Fruit fly (Drosophila melanogaster) whole organism, embryonic: Measurements from ENCODE around the gene CG8960.

Source experiments
- B-H2 ChIP-seq: fragments of 200-800 bp; sonication (Bioruptor generic); optimal IDR thresholded peaks from 2 replicates; lab custom pipeline; 2018; ENCODE audit warnings: missing biosample characterization, mild to moderate bottlenecking, missing genetic modification characterization
- Bgb ChIP-seq: fragments of 200-800 bp; sonication (Bioruptor generic); IDR thresholded peaks from 2 replicates; pipeline ENCODE4 v1.3.6; 2022; ENCODE audit warnings: missing biosample characterization, missing genetic modification characterization; ENCODE audit not compliant: partially characterized antibody
- CG11695 ChIP-seq: fragments of 200-800 bp; sonication (Bioruptor generic); IDR thresholded peaks from 3 replicates; pipeline ENCODE4 v1.3.6; 2022; ENCODE audit warnings: missing biosample characterization, missing genetic modification characterization
- CG12942 ChIP-seq: fragments of 200-800 bp; sonication (Bioruptor generic); optimal IDR thresholded peaks from 3 replicates; lab custom pipeline; 2016; ENCODE audit warnings: missing biosample characterization, missing genetic modification characterization
- CG13424 ChIP-seq: fragments of 200-800 bp; sonication (Bioruptor generic); optimal IDR thresholded peaks from 2 replicates; lab custom pipeline; 2019; ENCODE audit warnings: missing biosample characterization, mild to moderate bottlenecking, missing genetic modification characterization, moderate library complexity
- CG13775 ChIP-seq: fragments of 200-800 bp; sonication (Bioruptor generic); optimal IDR thresholded peaks from 3 replicates; lab custom pipeline; 2017; ENCODE audit warnings: missing biosample characterization, mild to moderate bottlenecking, missing genetic modification characterization
- CG14441 ChIP-seq: fragments of 200-800 bp; sonication (Bioruptor generic); IDR thresholded peaks from 2 replicates; pipeline ENCODE4 v1.3.6; 2022; ENCODE audit warnings: missing biosample characterization, missing genetic modification characterization
- CG17385 ChIP-seq: fragments of 200-800 bp; sonication (Bioruptor generic); optimal IDR thresholded peaks from 3 replicates; lab custom pipeline; 2018; ENCODE audit warnings: missing biosample characterization, mild to moderate bottlenecking, missing genetic modification characterization
- CG17802 ChIP-seq: fragments of 200-800 bp; sonication (Bioruptor generic); optimal IDR thresholded peaks from 2 replicates; lab custom pipeline; 2018; ENCODE audit warnings: missing biosample characterization, mild to moderate bottlenecking, missing genetic modification characterization, moderate library complexity
- CG2712 ChIP-seq: fragments of 200-800 bp; optimal IDR thresholded peaks from 3 replicates; lab custom pipeline; 2019; ENCODE audit warnings: missing biosample characterization, mild to moderate bottlenecking, missing genetic modification characterization, moderate library complexity
- CG30020 ChIP-seq: fragments of 200-800 bp; optimal IDR thresholded peaks from 2 replicates; lab custom pipeline; 2019; ENCODE audit warnings: missing biosample characterization, mild to moderate bottlenecking, missing genetic modification characterization, moderate library complexity
- CG3065 ChIP-seq: fragments of 200-800 bp; sonication (Bioruptor generic); optimal IDR thresholded peaks from 2 replicates; lab custom pipeline; 2016; ENCODE audit warnings: missing biosample characterization, missing genetic modification characterization
- CG34376 ChIP-seq: fragments of 200-800 bp; sonication (Bioruptor generic); optimal IDR thresholded peaks from 2 replicates; lab custom pipeline; 2018; ENCODE audit warnings: missing biosample characterization, mild to moderate bottlenecking, missing genetic modification characterization
- CG6854 ChIP-seq: fragments of 200-800 bp; sonication (Bioruptor generic); optimal IDR thresholded peaks from 3 replicates; lab custom pipeline; 2017; ENCODE audit warnings: missing biosample characterization, mild to moderate bottlenecking, missing genetic modification characterization
- CG7357 ChIP-seq: fragments of 200-800 bp; sonication (Bioruptor generic); IDR thresholded peaks from 3 replicates; pipeline ENCODE4 v1.3.6; 2022; ENCODE audit warnings: missing biosample characterization, missing genetic modification characterization
- CG7372 ChIP-seq: fragments of 200-800 bp; sonication (Bioruptor generic); IDR thresholded peaks from 2 replicates; pipeline ENCODE4 v1.3.6; 2022; ENCODE audit warnings: missing biosample characterization, missing genetic modification characterization
- D ChIP-seq, 2 experiments: fragments of 200-800 bp in 1 of 2; fragments of >200 bp in 1 of 2; sonication (Bioruptor generic) in 1 of 2; optimal IDR thresholded peaks; 2 replicates in 1 of 2; 3 replicates in 1 of 2; lab custom pipeline; 2017; ENCODE audit warnings: mild to moderate bottlenecking in 1 of 2, missing biosample characterization in 1 of 2, missing genetic modification characterization in 1 of 2, missing genetic modification reagents in 1 of 2
- D19B ChIP-seq: fragments of 200-800 bp; sonication (Bioruptor generic); optimal IDR thresholded peaks from 2 replicates; lab custom pipeline; 2017; ENCODE audit warnings: missing biosample characterization, mild to moderate bottlenecking, missing genetic modification characterization
- E2f1 ChIP-seq: fragments of 200-800 bp; sonication (Bioruptor generic); IDR thresholded peaks from 2 replicates; pipeline ENCODE4 v1.3.6; 2022; ENCODE audit warnings: missing biosample characterization, missing genetic modification characterization
- GATAe ChIP-seq: fragments of 200-800 bp; sonication (Bioruptor generic); conservative IDR thresholded peaks from 2 replicates; pipeline ENCODE4 v1.3.6; 2022; ENCODE audit warnings: missing biosample characterization, missing genetic modification characterization
- HHEX ChIP-seq: fragments of 200-800 bp; sonication (Bioruptor generic); optimal IDR thresholded peaks from 3 replicates; lab custom pipeline; 2017; ENCODE audit warnings: missing biosample characterization, mild to moderate bottlenecking, missing genetic modification characterization, missing genetic modification reagents
- Hsf ChIP-seq: fragments of 200-800 bp; sonication (Bioruptor generic); optimal IDR thresholded peaks from 3 replicates; lab custom pipeline; 2016; ENCODE audit warnings: missing biosample characterization, missing genetic modification characterization
- MESR4 ChIP-seq: fragments of 200-800 bp; sonication (Bioruptor generic); optimal IDR thresholded peaks from 2 replicates; lab custom pipeline; 2018; ENCODE audit warnings: missing biosample characterization, mild to moderate bottlenecking, missing genetic modification characterization, moderate library complexity
- Neu2 ChIP-seq: fragments of 200-800 bp; sonication (Bioruptor generic); optimal IDR thresholded peaks from 3 replicates; lab custom pipeline; 2016; ENCODE audit warnings: missing biosample characterization, missing genetic modification characterization, borderline replicate concordance
- Ravus ChIP-seq: fragments of 200-800 bp; sonication (Bioruptor generic); IDR thresholded peaks from 2 replicates; pipeline ENCODE4 v1.3.6; 2022; ENCODE audit warnings: missing biosample characterization, missing genetic modification characterization
- Trl ChIP-seq, 3 experiments: fragments of >200 bp in 2 of 3; fragments of 200-800 bp in 1 of 3; sonication (Bioruptor generic) in 1 of 3; optimal IDR thresholded peaks; 2 replicates in 1 of 3; 3 replicates in 2 of 3; lab custom pipeline; 2016 to 2017; ENCODE audit warnings: missing biosample characterization in 1 of 3, missing genetic modification characterization in 1 of 3
- Vsx1 ChIP-seq: fragments of 200-800 bp; sonication (Bioruptor generic); optimal IDR thresholded peaks from 2 replicates; lab custom pipeline; 2017; ENCODE audit warnings: missing biosample characterization, mild to moderate bottlenecking, missing genetic modification characterization, missing genetic modification reagents
- ara ChIP-seq: fragments of 200-800 bp; sonication (Bioruptor generic); IDR thresholded peaks from 2 replicates; pipeline ENCODE4 v1.3.6; 2022; ENCODE audit warnings: missing biosample characterization, missing genetic modification characterization
- bab2 ChIP-seq: fragments of 200-800 bp; sonication (Bioruptor generic); optimal IDR thresholded peaks from 2 replicates; lab custom pipeline; 2016; ENCODE audit warnings: missing biosample characterization, missing genetic modification characterization
- br ChIP-seq: fragments of >200 bp; optimal IDR thresholded peaks from 2 replicates; lab custom pipeline; 2017
- bsh ChIP-seq, 2 experiments: fragments of 200-800 bp; sonication (Bioruptor generic); optimal IDR thresholded peaks; 2 replicates each; lab custom pipeline; 2017 to 2018; ENCODE audit warnings: mild to moderate bottlenecking in 2 of 2, missing biosample characterization in 2 of 2, missing genetic modification characterization in 2 of 2, moderate library complexity in 1 of 2
- crc ChIP-seq: fragments of 200-800 bp; sonication (Bioruptor generic); optimal IDR thresholded peaks from 2 replicates; lab custom pipeline; 2016; ENCODE audit warnings: missing biosample characterization, missing genetic modification characterization
- dpn ChIP-seq, 2 experiments: fragments of 200-800 bp; sonication (Bioruptor generic); optimal IDR thresholded peaks; 3 replicates each; lab custom pipeline; 2016; ENCODE audit warnings: missing biosample characterization in 2 of 2, missing genetic modification characterization in 2 of 2
- exex ChIP-seq: fragments of 200-800 bp; sonication (Bioruptor generic); optimal IDR thresholded peaks from 4 replicates; lab custom pipeline; 2018; ENCODE audit warnings: missing biosample characterization, mild to moderate bottlenecking, missing genetic modification characterization, moderate library complexity
- fd64A ChIP-seq: fragments of 200-800 bp; sonication (Bioruptor generic); optimal IDR thresholded peaks from 3 replicates; lab custom pipeline; 2018; ENCODE audit warnings: missing biosample characterization, mild to moderate bottlenecking, missing genetic modification characterization
- fu2 ChIP-seq: fragments of 200-800 bp; sonication (Bioruptor generic); optimal IDR thresholded peaks from 2 replicates; lab custom pipeline; 2016; ENCODE audit warnings: missing biosample characterization, missing genetic modification characterization
- hb ChIP-seq: fragments of 200-800 bp; sonication (Bioruptor generic); IDR thresholded peaks from 3 replicates; pipeline ENCODE4 v1.3.6; 2022; ENCODE audit warnings: missing biosample characterization, missing genetic modification characterization; ENCODE audit not compliant: partially characterized antibody
- jumu ChIP-seq: fragments of 200-800 bp; sonication (Bioruptor generic); optimal IDR thresholded peaks from 3 replicates; lab custom pipeline; 2016; ENCODE audit warnings: missing biosample characterization, missing genetic modification characterization
- kah ChIP-seq: fragments of 200-800 bp; sonication (Bioruptor generic); optimal IDR thresholded peaks from 2 replicates; lab custom pipeline; 2018; ENCODE audit warnings: missing biosample characterization, mild to moderate bottlenecking, missing genetic modification characterization
- knrl ChIP-seq: fragments of 200-800 bp; sonication (Bioruptor generic); IDR thresholded peaks from 3 replicates; pipeline ENCODE4 v1.3.6; 2022; ENCODE audit warnings: missing biosample characterization, missing genetic modification characterization; ENCODE audit not compliant: partially characterized antibody
- nom ChIP-seq: fragments of 200-800 bp; sonication (Bioruptor generic); optimal IDR thresholded peaks from 2 replicates; lab custom pipeline; 2017; ENCODE audit warnings: missing biosample characterization, missing genetic modification characterization, mild to moderate bottlenecking, moderate library complexity, missing genetic modification reagents
- pita ChIP-seq: fragments of 200-800 bp; sonication (Bioruptor generic); optimal IDR thresholded peaks from 2 replicates; lab custom pipeline; 2017; ENCODE audit warnings: missing biosample characterization, mild to moderate bottlenecking, missing genetic modification characterization
- scrt ChIP-seq: fragments of 200-800 bp; sonication (Bioruptor generic); optimal IDR thresholded peaks from 2 replicates; lab custom pipeline; 2018; ENCODE audit warnings: missing biosample characterization, mild to moderate bottlenecking, missing genetic modification characterization, moderate library complexity
- sim ChIP-seq: fragments of 200-800 bp; sonication (Bioruptor generic); IDR thresholded peaks from 2 replicates; pipeline ENCODE4 v1.3.6; 2022; ENCODE audit warnings: missing biosample characterization, missing genetic modification characterization
- slp2 ChIP-seq: fragments of 200-800 bp; sonication (Bioruptor generic); optimal IDR thresholded peaks from 2 replicates; lab custom pipeline; 2016; ENCODE audit warnings: missing biosample characterization, missing genetic modification characterization
- tup ChIP-seq: fragments of 200-800 bp; sonication (Bioruptor generic); optimal IDR thresholded peaks from 2 replicates; lab custom pipeline; 2016; ENCODE audit warnings: missing biosample characterization, mild to moderate bottlenecking, missing genetic modification characterization, moderate library complexity
- vvl ChIP-seq: fragments of 200-800 bp; sonication (Bioruptor generic); IDR thresholded peaks from 2 replicates; pipeline ENCODE4 v1.3.6; 2022; ENCODE audit warnings: missing biosample characterization, missing genetic modification characterization
- wor ChIP-seq: fragments of 200-800 bp; sonication (Bioruptor generic); IDR thresholded peaks from 2 replicates; pipeline ENCODE4 v1.3.6; 2022; ENCODE audit warnings: missing biosample characterization, missing genetic modification characterization
- yki ChIP-seq: fragments of >200 bp; optimal IDR thresholded peaks from 3 replicates; lab custom pipeline; 2018
- z ChIP-seq: fragments of 200-800 bp; sonication (Bioruptor generic); IDR thresholded peaks from 3 replicates; pipeline ENCODE4 v1.3.6; 2022; ENCODE audit warnings: missing biosample characterization, missing genetic modification characterization

Gene CG8960

DNA sequence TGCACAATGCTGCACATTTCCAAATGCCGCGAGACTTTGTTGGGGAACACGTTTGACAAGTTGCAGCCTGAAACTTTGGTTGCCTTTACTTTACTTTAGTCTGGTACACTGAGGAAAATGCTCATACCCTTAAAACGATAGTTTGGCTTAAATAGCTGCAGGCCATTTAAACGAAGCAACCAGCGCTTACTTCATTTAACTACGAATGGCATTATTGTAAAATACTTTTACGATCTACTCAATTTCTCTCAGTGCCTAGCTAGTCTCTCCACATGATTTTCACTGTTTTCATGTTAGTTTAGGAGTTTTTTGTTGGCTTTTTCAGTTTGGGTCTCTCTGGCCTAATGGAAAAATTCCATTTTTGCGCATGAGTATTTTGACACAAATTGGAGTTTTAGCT is 34.8 kb upstream of the CG8960 start (continued):
- TF ChIP-seq Ravus (GFP tag; lab: Robert Waterston, UW): peak; percentile 3; the same call in 1 of the 2 replicates
- TF ChIP-seq dpn (GFP tag; optimal IDR thresholded peaks at IDR 0.05; lab: Kevin White, UChicago): peak; percentile 68 to 71
- peak; percentile 65 for TF ChIP-seq bab2
- TF ChIP-seq CG34376: no peak
- TF ChIP-seq scrt (GFP tag; lab: Kevin White, UChicago): peak; percentile 38
- TF ChIP-seq nom (GFP tag; lab: Kevin White, UChicago): peak; percentile 43
- TF ChIP-seq B-H2 (GFP tag; lab: Kevin White, UChicago): no peak
- TF ChIP-seq z (GFP tag; lab: Robert Waterston, UW): peak; percentile 29; the same call in 1 of the 3 replicates
- TF ChIP-seq CG7372 (GFP tag; lab: Robert Waterston, UW): peak; percentile 69
- TF ChIP-seq yki (lab: Kevin White, UChicago): no peak
- no peak for TF ChIP-seq tup
- peak; percentile 79 for TF ChIP-seq wor (GFP tag; lab: Robert Waterston, UW)
- no peak for TF ChIP-seq fu2 (GFP tag; lab: Kevin White, UChicago)
- no peak for TF ChIP-seq knrl (GFP tag; lab: Robert Waterston, UW)
- TF ChIP-seq br (lab: Kevin White, UChicago): no peak
- peak; percentile 93 for TF ChIP-seq vvl (GFP tag; lab: Robert Waterston, UW)
- no peak for TF ChIP-seq D (optimal IDR thresholded peaks at IDR 0.05; lab: Kevin White, UChicago)
- peak; percentile 80 for TF ChIP-seq D (GFP tag; optimal IDR thresholded peaks at IDR 0.05; lab: Kevin White, UChicago)
- no peak for TF ChIP-seq GATAe
- peak; percentile 81 for TF ChIP-seq ara (GFP tag; lab: Robert Waterston, UW)
- peak; percentile 79 for TF ChIP-seq fd64A (GFP tag; lab: Kevin White, UChicago)
- peak; percentile 84 for TF ChIP-seq CG14441 (GFP tag; lab: Robert Waterston, UW)
- peak; percentile 64; the same call in 1 of the 2 replicates for TF ChIP-seq sim (GFP tag; lab: Robert Waterston, UW)
- TF ChIP-seq hb (GFP tag; lab: Robert Waterston, UW): no peak
- peak; percentile 59 for TF ChIP-seq crc (GFP tag; lab: Kevin White, UChicago)
- TF ChIP-seq slp2: peak; percentile 73
- TF ChIP-seq pita (GFP tag; lab: Kevin White, UChicago): no peak
- TF ChIP-seq CG12942: peak; percentile 27
- peak; percentile 70 to 84 for TF ChIP-seq bsh (GFP tag; optimal IDR thresholded peaks at IDR 0.05; lab: Kevin White, UChicago)
- peak; percentile 87 for TF ChIP-seq CG2712 (tag; lab: Kevin White, UChicago)
- peak; percentile 83 for TF ChIP-seq E2f1 (GFP tag; lab: Robert Waterston, UW)
- TF ChIP-seq CG17802 (tag; lab: Kevin White, UChicago): peak; percentile 65
- TF ChIP-seq Bgb (GFP tag; lab: Robert Waterston, UW): no peak
- no peak for TF ChIP-seq Vsx1 (GFP tag; lab: Kevin White, UChicago)
- peak; percentile 83 for TF ChIP-seq CG13424
- TF ChIP-seq CG13775 (GFP tag; lab: Kevin White, UChicago): peak; percentile 32
- TF ChIP-seq kah (GFP tag; lab: Kevin White, UChicago): peak; percentile 72
- peak; percentile 70 for TF ChIP-seq CG17385
- TF ChIP-seq CG7357 (GFP tag; lab: Robert Waterston, UW): peak; percentile 64
- TF ChIP-seq D19B: no peak
- TF ChIP-seq MESR4 (GFP tag; lab: Kevin White, UChicago): no peak
- no peak for TF ChIP-seq CG3065 (GFP tag; lab: Kevin White, UChicago)
- TF ChIP-seq CG11695 (GFP tag; lab: Robert Waterston, UW): peak; percentile 81; the same call in 2 of the 3 replicates
- TF ChIP-seq CG6854 (GFP tag; lab: Kevin White, UChicago): peak; percentile 16
- no peak for TF ChIP-seq CG30020 (tag; lab: Kevin White, UChicago)
- no peak for TF ChIP-seq Trl (optimal IDR thresholded peaks at IDR 0.05; lab: Kevin White, UChicago)
- peak; percentile 44 for TF ChIP-seq Trl (GFP tag; optimal IDR thresholded peaks at IDR 0.05; lab: Kevin White, UChicago)
- peak; percentile 62 for TF ChIP-seq Hsf
- peak; percentile 66 for TF ChIP-seq HHEX (GFP tag; lab: Kevin White, UChicago)
- no peak for TF ChIP-seq exex (tag; lab: Kevin White, UChicago)
- TF ChIP-seq jumu (GFP tag; lab: Kevin White, UChicago): peak; percentile 76
- no peak for TF ChIP-seq Neu2 (GFP tag; lab: Kevin White, UChicago)
